Fruit fly (Drosophila melanogaster) whole organism: ENCODE measurements around the gene CG9784.

ENCODE experiments used
- CG8478 ChIP-seq: fragments of >200 bp; optimal IDR thresholded peaks from 2 replicates; lab custom pipeline; 2018; ENCODE audit warnings: inconsistent platforms
- Dll ChIP-seq: fragments of >200 bp; optimal IDR thresholded peaks from 2 replicates; lab custom pipeline; 2017
- EcR ChIP-seq, 2 experiments: fragments of >200 bp; optimal IDR thresholded peaks; 2 replicates each; lab custom pipeline; 2017; ENCODE audit warnings: missing biosample characterization in 2 of 2, missing genetic modification characterization in 2 of 2, missing genetic modification reagents in 2 of 2
- pan ChIP-seq: fragments of >200 bp; optimal IDR thresholded peaks from 2 replicates; lab custom pipeline; 2017
- psq ChIP-seq: fragments of >200 bp; optimal IDR thresholded peaks from 2 replicates; lab custom pipeline; 2017
- usp ChIP-seq: fragments of >200 bp; optimal IDR thresholded peaks from 2 replicates; lab custom pipeline; 2017; ENCODE audit warnings: missing biosample characterization, missing genetic modification characterization, mixed read lengths

The CG9784 gene

DNA sequence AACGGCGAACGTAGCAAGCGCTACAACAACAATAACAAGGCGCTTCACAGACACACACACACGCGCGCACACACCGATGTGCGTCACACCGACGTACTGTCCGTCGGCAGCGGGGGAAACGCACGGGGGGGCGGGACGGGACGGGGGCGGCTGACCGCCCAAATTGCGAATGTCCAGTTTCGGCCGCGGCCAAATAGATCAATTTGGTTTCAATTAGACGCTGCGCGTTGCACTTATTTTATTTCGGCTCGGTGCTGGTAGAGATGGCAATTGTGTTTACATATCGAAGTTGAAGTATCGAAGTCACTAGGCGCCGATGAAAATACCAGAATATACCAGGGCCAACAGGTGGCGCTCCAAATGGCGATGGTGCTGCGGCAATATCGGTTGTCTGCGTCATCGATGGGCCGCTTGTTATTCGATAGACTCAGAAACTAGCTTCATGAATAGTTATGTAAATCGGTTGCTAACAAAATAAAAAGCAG lies 38.1 kb upstream of the CG9784 start, which contains the start of gene Rok:
TSS of gene Rok (minus strand) at position 309 of the 485 bp plus-strand sequence.
- no peak for TF ChIP-seq Dll (lab: Kevin White, UChicago)
- TF ChIP-seq CG8478: no peak
- no peak for TF ChIP-seq usp (GFP tag; lab: Kevin White, UChicago)
- TF ChIP-seq psq (lab: Kevin White, UChicago): no peak
- no peak for TF ChIP-seq pan (lab: Kevin White, UChicago)
- TF ChIP-seq EcR (GFP tag; optimal IDR thresholded peaks at IDR 0.05; lab: Kevin White, UChicago): no peak

DNA sequence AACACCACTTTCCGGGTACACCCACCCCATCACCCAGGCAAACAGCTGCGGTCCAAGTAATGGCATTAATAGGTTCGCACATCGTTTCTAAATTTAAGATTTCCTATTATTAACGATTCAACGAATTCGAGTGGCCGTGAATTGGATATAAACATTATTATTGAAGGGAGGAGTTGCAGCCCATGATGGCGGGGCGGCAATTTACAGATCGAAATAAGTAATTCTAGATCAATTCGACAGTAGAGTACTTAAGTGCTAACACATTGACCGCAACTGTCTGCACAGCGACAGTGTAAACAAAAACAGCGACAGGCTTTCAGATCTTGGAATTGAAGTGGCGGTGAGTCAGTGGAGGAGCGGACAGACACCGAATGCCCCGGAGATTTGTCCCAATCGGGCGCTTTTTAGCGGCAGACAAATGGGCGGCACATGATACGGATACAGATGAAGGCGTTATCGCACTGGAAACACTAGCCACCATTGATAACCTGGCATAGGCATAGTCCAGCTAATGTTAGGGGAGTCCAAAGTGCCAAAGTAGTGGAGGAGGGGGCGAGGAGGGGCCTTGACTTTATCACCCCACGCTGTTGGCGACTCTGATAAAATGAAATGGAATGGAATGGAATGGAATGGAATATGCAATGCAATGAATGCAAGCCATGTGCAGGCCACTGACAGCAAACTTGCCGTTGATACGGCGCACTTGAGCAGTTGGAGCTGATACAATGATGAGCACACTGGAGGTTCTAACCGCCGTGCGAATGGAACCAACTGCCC lies 34.4 kb upstream of the CG9784 start:
- TF ChIP-seq CG8478: no peak
- no peak for TF ChIP-seq psq (lab: Kevin White, UChicago)
- no peak for TF ChIP-seq EcR (GFP tag; optimal IDR thresholded peaks at IDR 0.05; lab: Kevin White, UChicago)
- TF ChIP-seq Dll (lab: Kevin White, UChicago): no peak
- TF ChIP-seq pan (lab: Kevin White, UChicago): no peak
- no peak for TF ChIP-seq usp (GFP tag; lab: Kevin White, UChicago)

DNA sequence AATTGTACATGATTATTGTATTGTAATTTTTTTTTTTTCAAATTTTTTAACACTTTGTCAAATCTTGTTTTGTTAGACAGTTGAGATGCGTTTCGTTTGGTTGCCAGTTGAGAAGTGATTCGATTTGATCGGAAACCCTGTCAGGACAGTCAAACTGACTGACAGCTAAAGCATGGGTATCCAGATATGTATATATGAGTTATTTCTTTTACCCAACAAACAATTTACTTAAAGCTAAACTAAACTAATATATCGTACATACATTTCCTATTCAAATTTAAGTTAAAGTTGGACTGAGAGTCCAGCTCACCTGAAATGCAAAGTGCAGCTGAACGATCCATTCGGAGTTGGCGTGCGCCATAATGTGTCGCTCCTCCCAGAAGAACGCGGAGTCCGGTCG lies 33.1 kb upstream of the CG9784 start, which contains the start of gene CG9777:
TSS of gene CG9777 (minus strand) at position 101 of the 400 bp plus-strand sequence.
- TF ChIP-seq usp (GFP tag; lab: Kevin White, UChicago) (no peak), psq (lab: Kevin White, UChicago) (no peak), EcR (GFP tag; optimal IDR thresholded peaks at IDR 0.05; lab: Kevin White, UChicago) (no peak), pan (lab: Kevin White, UChicago) (no peak), Dll (lab: Kevin White, UChicago) (no peak), CG8478 (no peak)

DNA sequence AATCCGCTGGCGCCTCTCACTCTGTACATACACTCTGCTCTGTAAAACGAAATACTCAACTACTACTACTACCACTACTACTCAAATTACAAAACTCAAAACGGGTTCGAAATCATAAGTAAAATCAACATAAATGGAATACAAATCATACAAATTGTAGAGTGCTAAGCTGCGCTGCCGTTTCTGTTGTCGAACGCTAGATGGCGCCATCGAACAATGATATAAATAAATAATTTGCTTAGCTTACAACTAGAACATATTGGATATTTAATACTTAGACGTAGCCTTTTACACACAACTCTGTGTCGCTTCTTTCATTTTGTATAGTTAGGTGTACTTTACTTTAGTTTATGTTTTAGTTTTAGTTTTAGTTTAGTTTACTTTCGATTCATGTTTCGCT lies 25.5 kb upstream of the CG9784 start:
- TF ChIP-seq psq (lab: Kevin White, UChicago) (no peak), pan (lab: Kevin White, UChicago) (no peak), EcR (GFP tag; optimal IDR thresholded peaks at IDR 0.05; lab: Kevin White, UChicago) (no peak), CG8478 (no peak), usp (GFP tag; lab: Kevin White, UChicago) (no peak), Dll (lab: Kevin White, UChicago) (no peak)

DNA sequence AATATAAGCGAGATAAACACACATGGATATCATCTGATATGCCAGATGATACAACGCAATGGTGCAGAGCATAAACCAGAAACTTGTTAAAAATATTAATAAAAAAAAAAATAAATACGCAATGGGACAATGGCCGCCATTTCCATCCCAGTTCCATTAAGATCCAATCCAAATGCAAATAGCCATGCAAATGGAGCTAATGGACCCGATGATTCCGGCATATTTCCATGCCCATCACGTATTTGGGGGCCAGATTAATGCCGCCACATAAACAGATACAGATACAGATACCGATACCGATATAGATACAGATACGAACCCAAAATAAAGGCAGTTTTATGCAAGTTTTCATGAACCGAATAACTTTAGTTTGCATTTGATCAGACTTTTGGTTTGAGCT lies 24.5 kb upstream of the CG9784 start:
- no peak for TF ChIP-seq EcR (GFP tag; optimal IDR thresholded peaks at IDR 0.05; lab: Kevin White, UChicago)
- TF ChIP-seq usp (GFP tag; lab: Kevin White, UChicago): no peak
- no peak for TF ChIP-seq psq (lab: Kevin White, UChicago)
- TF ChIP-seq pan (lab: Kevin White, UChicago): no peak
- TF ChIP-seq CG8478: no peak
- no peak for TF ChIP-seq Dll (lab: Kevin White, UChicago)

DNA sequence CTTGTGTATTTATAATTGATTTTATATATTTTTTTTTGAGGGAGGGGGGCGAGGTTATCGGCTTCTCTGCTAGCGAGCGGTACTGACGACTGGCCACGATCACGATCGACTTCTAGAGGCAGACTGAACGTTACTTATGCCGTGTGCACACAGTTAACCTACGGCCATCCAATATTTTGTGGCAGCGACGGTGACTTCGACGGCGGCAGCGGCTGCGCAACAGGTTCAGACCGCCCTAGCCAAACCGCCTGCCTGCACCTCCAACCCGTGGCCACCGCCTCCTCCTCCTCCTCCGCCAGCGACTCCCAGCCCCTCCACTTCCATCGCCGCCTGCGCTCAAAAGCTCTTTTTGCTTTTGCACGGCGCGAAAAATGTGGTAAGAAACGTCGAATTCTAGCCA lies 22.4 kb upstream of the CG9784 start, which contains the start of gene CG9782:
TSS of gene CG9782 (minus strand) at position 128 of the 400 bp plus-strand sequence.
- TF ChIP-seq usp (GFP tag; lab: Kevin White, UChicago) (no peak), CG8478 (no peak), EcR (GFP tag; optimal IDR thresholded peaks at IDR 0.05; lab: Kevin White, UChicago) (no peak), psq (lab: Kevin White, UChicago) (no peak), Dll (lab: Kevin White, UChicago) (no peak), pan (lab: Kevin White, UChicago) (no peak)

DNA sequence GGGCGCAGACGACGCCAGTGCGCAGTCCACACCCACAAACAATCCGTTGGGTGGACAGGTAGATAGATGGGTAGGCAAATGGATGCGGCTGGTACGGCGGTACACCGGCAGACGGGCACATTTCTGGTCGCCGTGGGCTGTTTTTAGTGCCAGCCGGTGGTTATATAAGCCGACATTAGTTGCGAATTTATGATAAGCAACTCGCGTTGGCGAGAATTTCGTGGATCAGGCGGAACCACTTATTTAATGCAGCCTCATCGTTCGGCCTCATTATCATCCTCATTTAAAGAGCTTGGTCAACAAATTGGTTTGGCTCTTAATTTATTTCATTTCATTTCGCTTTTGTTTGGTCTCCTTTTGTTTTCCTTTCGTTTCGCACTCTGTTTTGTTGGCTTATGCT lies 19.7 kb upstream of the CG9784 start:
- TF ChIP-seq usp (GFP tag; lab: Kevin White, UChicago) (no peak), Dll (lab: Kevin White, UChicago) (no peak), CG8478 (no peak), pan (lab: Kevin White, UChicago) (no peak), psq (lab: Kevin White, UChicago) (no peak), EcR (GFP tag; optimal IDR thresholded peaks at IDR 0.05; lab: Kevin White, UChicago) (no peak)

DNA sequence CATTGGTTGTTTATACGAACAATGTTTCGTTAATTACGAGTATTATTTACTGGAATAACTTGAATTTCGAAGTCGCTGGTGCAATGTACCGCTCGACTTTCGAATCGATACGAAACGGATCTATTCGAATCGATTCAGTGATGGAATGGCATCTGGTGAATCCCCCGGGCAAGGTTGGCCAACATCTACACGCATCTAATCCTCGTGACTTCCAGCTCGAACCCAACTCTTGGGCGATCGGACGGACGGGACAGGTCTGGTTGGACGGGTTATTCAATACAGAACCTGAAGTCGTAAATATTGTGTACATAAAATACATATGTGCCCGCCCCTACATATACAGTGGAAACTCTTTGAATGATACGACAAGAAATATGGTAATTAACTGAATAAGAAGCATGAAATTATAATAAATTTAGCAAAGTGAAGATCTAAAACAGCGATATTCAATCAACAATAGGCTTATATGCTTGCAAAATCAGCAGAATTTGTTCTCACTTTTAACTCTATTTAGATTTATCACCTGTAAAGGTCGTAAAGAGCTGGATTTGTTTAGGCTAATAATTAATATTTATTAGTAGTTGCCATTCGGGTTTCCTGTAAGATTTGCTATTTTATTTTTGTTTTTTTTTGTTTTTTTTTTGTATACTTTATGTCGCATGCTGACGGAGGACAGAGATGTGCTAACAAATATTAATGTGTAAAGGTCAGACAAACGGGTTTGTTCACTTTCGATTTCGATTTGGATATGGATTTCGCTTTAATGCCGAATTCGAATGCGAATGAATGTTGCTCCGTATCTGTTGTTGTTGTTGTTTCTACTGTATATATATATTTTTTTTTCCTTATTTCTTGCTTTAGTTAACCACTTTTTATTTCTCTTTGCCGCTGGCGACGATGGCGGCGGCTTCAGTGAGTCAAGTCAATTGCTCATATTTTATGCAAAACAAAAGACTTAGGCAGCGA lies 18.0 kb upstream of the CG9784 start:
- TF ChIP-seq Dll (lab: Kevin White, UChicago): no peak
- no peak for TF ChIP-seq psq (lab: Kevin White, UChicago)
- TF ChIP-seq pan (lab: Kevin White, UChicago): no peak
- TF ChIP-seq CG8478: no peak
- TF ChIP-seq usp (GFP tag; lab: Kevin White, UChicago): no peak

DNA sequence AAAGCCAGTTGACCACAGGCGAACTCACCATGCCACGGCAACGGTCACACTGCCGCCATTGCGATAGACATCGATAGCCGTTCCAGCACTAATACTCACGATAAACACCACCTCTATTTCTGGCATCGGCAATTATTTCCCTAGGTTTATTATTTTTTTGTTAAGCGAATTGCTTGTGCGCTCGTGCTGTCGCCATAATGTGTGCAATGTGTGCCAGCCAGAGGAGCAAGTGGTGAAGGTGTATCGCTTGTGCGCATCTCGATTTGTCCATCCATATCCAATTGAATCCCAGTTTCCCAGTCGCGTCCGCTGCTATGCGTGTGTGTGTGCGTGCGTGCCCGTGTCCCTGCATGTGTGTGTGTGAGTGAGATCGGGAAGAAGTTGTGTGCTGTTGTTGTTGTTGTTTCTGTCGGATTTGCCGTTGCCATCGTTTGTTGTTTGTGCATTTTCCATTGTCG lies 11.6 kb upstream of the CG9784 start, which contains the start of gene mbt:
TSS of gene mbt (plus strand) at position 85 of the 458 bp plus-strand sequence.
- TF ChIP-seq Dll (lab: Kevin White, UChicago): no peak
- TF ChIP-seq usp (GFP tag; lab: Kevin White, UChicago): no peak
- TF ChIP-seq CG8478: no peak
- TF ChIP-seq EcR (GFP tag; optimal IDR thresholded peaks at IDR 0.05; lab: Kevin White, UChicago): no peak
- no peak for TF ChIP-seq pan (lab: Kevin White, UChicago)

DNA sequence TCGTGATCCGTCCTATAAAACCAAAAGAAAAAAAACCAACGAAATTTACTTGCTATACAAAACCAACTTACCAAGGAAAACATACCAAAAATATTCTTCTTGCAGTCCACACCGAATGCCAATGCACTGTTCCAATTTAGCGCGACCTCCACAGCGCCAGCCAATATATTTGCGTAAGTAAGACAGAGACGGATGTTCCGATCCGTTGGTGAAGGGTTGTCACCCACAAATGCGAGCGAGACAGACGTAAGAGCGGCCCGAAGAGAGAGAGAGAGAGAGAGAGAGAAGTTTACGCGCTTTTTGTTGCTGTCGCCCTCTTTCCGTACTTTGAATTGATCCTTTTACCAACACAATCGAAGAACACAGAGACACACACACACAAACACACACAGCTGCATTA lies 8.8 kb upstream of the CG9784 start:
- TF ChIP-seq pan (lab: Kevin White, UChicago) (no peak), CG8478 (peak; percentile 70)

DNA sequence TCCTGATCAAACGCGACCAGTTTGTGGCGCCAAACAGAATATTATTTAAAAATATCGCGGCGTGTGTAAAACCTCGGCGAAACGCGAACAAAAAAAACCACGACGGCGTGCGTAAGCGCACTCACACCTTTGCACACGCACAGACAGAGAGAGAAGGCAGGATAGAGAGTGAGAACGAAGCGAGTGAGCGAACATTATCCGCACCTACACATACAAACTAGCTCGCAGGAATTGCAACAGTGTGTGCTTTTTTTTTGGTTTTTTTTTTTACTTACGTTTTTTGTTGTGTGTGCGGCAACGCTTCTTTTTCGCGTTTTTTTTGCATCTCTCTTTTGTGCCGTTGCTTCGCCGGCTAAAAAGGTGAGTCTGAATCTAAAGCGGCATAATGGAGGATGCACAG lies 755 bp upstream of the CG9784 start:
- peak; percentile 20 for TF ChIP-seq CG8478
- no peak for TF ChIP-seq psq (lab: Kevin White, UChicago)
